Worm (Caenorhabditis elegans): ENCODE data around the gene clec-241.

- TF ChIP-seq madf-8 (GFP tag; conservative IDR thresholded peaks at IDR 0.05) (no peak), dpl-1 (GFP tag; optimal IDR thresholded peaks at IDR 0.05) (no peak), efl-1 (GFP tag; optimal IDR thresholded peaks at IDR 0.05) (no peak), ztf-6 (GFP tag; IDR thresholded peaks at IDR 0.05) (no peak), mel-28 (tag; optimal IDR thresholded peaks at IDR 0.05; ENCODE audit: borderline replicate concordance) (no peak), pha-4 (tag; optimal IDR thresholded peaks at IDR 0.05) (no peak), K11D2.4 (GFP tag; IDR thresholded peaks at IDR 0.05) (no peak)
Observed at ce11 chrV:17001167-17001566, 12.0 kb downstream of the clec-241 start, which contains the start of gene sri-9.

Data from whole organism, young adult.